Worm (Caenorhabditis elegans): ENCODE results near the gene srd-48.

DNA sequence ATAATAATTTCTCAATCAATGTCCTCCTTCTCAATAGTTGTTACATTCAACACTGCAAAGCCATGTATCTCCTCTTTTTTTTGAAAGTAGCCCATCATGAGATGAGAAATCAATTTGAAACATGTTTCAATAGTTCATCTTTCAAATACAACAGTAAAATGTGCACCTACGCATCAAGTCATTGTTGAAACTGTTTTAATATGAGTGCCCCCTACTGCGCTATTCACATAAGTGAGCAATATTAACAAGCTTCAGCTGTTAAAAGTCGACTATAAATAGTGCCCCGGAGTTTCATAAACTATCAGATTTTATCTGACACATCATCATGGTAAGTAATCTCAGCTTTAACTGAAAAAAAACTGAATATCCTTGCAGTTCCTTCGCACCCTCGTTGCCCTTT lies 24.5 kb downstream of the srd-48 start, which contains the start of the genes nspc-15 and F19H6.6:
- TF ChIP-seq hlh-30 (tag; optimal IDR thresholded peaks at IDR 0.05; ENCODE audit: insufficient read depth) (no peak), ztf-16 (tag; optimal IDR thresholded peaks at IDR 0.05) (no peak), lin-11 (tag; optimal IDR thresholded peaks at IDR 0.05) (no peak), ceh-48 (tag; optimal IDR thresholded peaks at IDR 0.05) (no peak), ceh-9 (tag; optimal IDR thresholded peaks at IDR 0.05) (no peak), hlh-6 (tag; optimal IDR thresholded peaks at IDR 0.05) (no peak), fkh-10 (GFP tag; optimal IDR thresholded peaks at IDR 0.05) (no peak), nhr-11 (tag; optimal IDR thresholded peaks at IDR 0.05) (no peak), dmd-4 (tag; optimal IDR thresholded peaks at IDR 0.05; ENCODE audit: borderline replicate concordance) (no peak), pros-1 (tag; optimal IDR thresholded peaks at IDR 0.05) (no peak)

Measured in whole organism, late embryonic.